Fruit fly (Drosophila melanogaster): ENCODE results near the gene Wdr33.

Gene Wdr33

DNA sequence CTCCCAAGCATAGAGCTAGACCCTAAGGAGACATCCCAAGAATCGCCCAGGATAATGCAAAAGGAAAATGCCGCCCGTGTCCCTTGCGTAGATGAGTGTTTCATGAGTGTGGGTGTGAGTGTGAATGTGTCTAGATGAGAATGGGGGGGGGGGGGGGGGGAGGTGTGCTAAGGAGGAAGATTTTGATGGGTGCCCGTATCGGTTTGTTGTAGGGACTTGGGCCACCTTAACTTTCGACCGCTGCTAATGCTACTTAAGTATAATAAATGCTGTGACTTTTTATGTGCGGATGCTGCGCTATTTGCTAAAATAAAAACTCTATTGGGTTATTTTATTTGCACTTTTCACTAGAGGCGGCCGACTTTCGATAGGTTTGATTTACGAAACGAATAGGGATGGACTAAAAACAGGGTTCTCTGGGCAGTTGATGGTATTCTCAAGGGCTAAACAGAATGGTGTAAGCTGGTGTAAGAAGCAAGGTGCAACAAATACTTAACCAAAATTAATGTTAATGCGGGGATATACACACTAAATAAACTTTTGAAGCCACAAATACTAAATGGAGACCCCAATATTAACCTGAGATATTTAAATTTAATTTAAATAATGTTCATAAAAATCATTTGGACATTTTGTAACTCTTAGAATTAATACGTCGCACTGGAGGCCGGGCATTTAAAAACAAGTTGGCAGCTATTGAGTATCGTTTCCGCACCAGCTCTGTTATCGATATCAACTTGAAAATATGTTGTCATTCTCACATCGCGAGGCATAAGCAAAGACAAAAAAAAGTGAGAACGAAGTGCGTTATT is 8.7 kb downstream of the Wdr33 start, which contains the start of the genes Xe7 and Atg17:
TSS of gene Xe7 (minus strand) at position 407 of the 812 bp plus-strand sequence.
TSS of gene Atg17 (plus strand) at position 786 of the 812 bp plus-strand sequence.
- no peak for TF ChIP-seq CG8478 (optimal IDR thresholded peaks at IDR 0.05)
- no peak for TF ChIP-seq CTCF (optimal IDR thresholded peaks at IDR 0.05)

DNA sequence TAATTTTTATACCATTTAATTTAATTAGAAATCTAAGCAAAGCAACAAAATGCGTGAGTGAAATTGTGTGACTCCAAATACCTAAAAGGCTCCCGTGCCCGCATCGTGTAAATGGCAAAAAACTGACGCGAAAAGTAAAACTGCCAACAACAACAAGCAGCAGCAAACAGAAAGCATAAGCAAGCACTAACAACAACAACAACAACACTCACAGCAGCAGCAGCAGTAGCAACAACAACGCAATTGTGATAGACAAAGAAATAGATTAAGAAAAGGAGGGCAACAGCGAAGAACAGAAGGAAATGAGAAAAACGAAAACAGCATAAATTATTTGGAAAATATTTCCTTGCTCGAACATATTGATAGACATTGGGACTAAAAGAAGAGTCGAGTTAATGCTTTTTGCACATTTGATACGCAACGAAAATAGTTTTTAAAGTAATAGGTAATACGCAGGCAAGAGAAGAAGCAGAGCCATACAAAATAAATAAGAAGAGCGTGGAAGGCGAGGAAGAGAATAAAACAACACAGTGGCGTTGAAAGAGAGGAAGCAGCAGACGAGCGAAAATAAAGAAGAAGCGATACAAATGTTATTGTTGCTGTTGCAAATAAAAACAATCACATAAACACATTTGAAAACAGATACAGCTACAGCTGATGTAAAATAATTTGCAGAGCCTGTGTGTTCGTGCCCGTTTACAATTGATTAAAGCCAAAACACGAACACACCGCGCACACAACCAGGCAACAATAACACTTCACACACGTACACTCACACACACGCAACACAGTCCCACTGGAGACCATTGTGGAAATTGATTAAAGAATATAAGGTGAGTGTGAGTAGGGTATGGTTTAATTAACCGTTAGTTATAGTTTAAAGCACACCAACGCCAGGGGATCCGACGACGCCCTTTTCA is 9.6 kb downstream of the Wdr33 start:
- TF ChIP-seq CTCF (optimal IDR thresholded peaks at IDR 0.05) (no peak), CG8478 (optimal IDR thresholded peaks at IDR 0.05) (no peak)

- no peak for TF ChIP-seq CTCF (optimal IDR thresholded peaks at IDR 0.05)
- TF ChIP-seq CG8478 (optimal IDR thresholded peaks at IDR 0.05) = no peak
Observed at dm6 chr3R:5670660-5671264, 10.3 kb downstream of the Wdr33 start.

DNA sequence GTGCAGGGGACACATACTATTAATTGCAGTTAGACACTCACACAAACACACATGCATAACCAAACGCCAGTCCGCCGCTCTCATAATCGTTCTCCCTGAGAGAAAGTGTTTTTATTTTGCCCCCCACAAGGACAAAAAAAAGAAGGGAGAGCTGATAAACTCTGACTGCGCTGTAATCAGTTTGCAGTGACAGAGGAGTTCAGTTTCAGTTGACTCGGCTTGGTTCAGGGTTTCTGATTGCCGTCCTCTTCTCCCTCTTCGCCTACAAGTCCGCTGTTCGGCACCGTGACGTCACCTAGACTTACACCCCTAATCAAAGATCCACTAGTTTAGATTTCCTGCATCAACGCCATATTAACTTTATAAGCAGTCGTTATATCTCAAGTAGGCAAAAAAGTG is 10.8 kb downstream of the Wdr33 start:
- TF ChIP-seq CG8478 (optimal IDR thresholded peaks at IDR 0.05) (no peak), CTCF (optimal IDR thresholded peaks at IDR 0.05) (no peak)

DNA sequence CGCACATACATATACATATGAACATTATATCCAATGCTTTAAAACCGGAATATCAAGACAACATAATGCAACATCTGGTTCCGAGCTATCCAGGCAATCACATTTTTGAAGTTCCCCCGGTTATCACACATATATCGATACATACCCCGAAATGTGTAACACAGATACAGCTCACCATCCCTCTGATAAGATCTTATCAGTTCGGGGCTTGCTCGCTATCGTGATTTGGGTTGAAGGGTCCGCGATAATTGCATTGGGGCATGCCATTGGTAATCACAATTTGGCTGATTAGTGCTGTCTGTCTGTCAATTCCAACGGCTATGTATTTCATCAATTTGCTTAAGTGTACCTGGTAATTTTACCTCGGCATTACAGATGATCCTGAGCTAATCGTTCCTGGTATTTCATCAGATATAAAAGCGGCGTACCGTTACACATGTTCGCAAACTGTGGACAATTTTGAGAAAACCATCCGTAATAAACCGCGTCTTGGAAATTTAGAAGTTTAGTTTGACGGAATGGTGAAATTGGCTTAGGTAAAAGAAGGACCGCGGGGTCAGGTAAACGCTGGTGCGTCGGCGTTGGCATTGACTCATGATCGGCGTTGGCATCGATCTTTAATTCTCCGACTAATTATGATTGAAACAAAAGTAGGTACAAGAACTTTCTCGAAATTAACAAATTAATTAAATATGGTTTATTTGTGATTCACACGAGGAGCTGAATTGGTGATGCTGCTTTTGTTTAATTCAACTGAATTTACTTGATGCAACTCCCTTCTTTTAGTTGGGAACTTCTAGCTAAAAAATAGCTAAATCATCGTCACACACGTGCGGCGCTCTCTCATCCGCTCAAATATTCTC is 11.6 kb downstream of the Wdr33 start:
- TF ChIP-seq CG8478 (optimal IDR thresholded peaks at IDR 0.05) = no peak
- no peak for TF ChIP-seq CTCF (optimal IDR thresholded peaks at IDR 0.05)

- TF ChIP-seq CG8478 (optimal IDR thresholded peaks at IDR 0.05) = no peak
- TF ChIP-seq CTCF (optimal IDR thresholded peaks at IDR 0.05) = no peak
Observed at dm6 chr3R:5672658-5673217, 12.3 kb downstream of the Wdr33 start.

- TF ChIP-seq CG8478 (optimal IDR thresholded peaks at IDR 0.05) = no peak
- TF ChIP-seq CTCF (optimal IDR thresholded peaks at IDR 0.05) = no peak
Observed at dm6 chr3R:5682238-5682637, 21.8 kb downstream of the Wdr33 start.

DNA sequence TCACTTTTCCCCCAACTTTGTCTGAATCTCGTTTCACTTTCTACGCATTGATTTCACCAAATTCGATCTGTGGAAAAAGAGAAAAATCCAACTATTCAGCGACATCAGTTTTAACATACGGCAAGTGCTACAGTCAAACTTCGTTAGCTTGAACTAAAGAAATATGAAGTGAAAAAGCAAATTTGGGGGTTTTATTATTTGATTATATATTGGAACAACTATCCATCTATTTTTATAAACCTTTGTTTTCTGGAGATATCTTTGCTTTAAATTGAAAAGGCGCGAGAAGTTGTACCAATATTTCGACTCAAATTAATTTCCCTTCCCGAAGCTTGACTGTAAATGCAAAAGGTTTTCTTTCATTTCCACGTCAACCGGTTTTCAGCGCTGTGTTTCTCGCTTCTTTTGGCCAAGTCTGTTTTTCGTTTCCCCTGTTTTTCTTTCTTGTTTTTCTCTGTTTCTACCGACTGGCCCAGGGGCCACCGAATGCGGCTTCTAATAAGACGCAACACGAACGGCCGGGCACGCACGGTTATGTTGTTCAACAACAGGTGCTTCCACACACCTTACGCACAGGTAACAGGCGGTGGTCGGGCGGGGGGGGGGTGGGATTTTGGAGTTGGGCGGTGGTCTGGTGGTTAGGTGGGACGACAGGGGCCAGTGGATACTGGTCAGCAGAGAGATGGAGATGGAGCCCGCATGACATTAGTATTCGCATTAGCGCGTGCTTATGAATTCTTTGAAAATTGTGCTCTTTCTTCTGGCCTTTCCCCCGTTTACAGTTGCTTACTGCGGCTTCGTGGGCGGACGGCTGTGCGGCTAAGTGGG is 22.7 kb downstream of the Wdr33 start:
- no peak for TF ChIP-seq CG8478 (optimal IDR thresholded peaks at IDR 0.05)
- no peak for TF ChIP-seq CTCF (optimal IDR thresholded peaks at IDR 0.05)

- TF ChIP-seq CG8478 (optimal IDR thresholded peaks at IDR 0.05) (no peak), CTCF (optimal IDR thresholded peaks at IDR 0.05) (no peak)
Observed at dm6 chr3R:5684550-5685118, 24.2 kb downstream of the Wdr33 start.

DNA sequence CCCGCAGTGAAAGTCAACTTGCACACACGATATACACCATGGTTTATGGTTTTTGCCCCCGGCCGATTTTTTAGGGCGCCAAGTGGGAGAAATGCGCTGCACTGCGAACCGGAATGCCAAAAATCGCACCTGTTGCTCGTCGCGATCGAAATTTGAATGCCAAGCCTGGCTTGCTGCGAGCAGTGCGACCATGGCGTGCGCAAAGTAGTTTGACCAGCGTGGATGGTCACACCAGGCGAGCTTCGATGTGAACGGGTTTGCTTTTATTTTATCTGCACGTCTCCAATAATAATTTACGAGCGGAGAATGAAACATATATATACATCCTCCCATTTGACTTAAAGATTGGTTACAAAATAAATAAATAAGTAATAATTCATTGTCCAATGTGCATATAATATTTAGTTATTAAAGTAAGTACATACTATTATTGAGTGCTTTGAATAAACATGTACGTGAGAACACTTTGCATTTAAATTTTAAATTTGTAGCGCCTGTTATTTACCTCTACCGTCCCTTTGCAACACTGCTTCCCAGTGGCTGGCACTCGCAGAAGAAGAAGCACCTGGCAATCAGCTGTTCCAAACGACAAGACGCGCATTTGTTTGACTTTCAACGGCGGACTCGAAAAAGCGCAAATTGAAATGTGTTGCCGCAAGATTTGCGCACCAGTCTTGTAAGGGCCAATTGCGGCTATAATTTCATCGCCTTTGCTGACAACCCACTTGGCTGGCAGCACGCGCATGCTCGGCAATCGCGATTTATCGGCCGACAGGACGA is 25.0 kb downstream of the Wdr33 start, which contains the start of the genes Rab23 and plx:
TSS of gene Rab23 (minus strand) at position 166 of the 780 bp plus-strand sequence.
TSS of gene plx (plus strand) at position 587 of the 780 bp plus-strand sequence.
- TF ChIP-seq CTCF (optimal IDR thresholded peaks at IDR 0.05) = peak in 1 of 2 experiments; percentile 27
- TF ChIP-seq CG8478 (optimal IDR thresholded peaks at IDR 0.05) = no peak

dm6 chr3R:5686049-5686757 is 25.8 kb downstream of the Wdr33 start:
- TF ChIP-seq CG8478 (optimal IDR thresholded peaks at IDR 0.05) (no peak), CTCF (optimal IDR thresholded peaks at IDR 0.05) (no peak)

All from S2 (cell line).